Worm (Caenorhabditis elegans) whole organism, mixed stage, embryonic: ENCODE data around the gene F25H9.6.

Source experiments
- bed-3 ChIP-seq: fragments of 200-800 bp; sonication (Bioruptor generic); optimal IDR thresholded peaks from 3 replicates; lab custom pipeline; 2018; ENCODE audit warnings: mild to moderate bottlenecking, missing genetic modification characterization, moderate library complexity, missing compliant biosample characterization
- blmp-1 ChIP-seq: fragments of 150-350 bp; optimal IDR thresholded peaks from 2 replicates; lab custom pipeline; 2014; ENCODE audit warnings: missing biosample characterization, missing genetic modification characterization
- ceh-83 ChIP-seq: fragments of 200-800 bp; sonication (Bioruptor generic); optimal IDR thresholded peaks from 2 replicates; lab custom pipeline; 2018; ENCODE audit warnings: mild to moderate bottlenecking, missing genetic modification characterization, missing compliant biosample characterization
- ces-1 ChIP-seq: fragments of 150-350 bp; optimal IDR thresholded peaks from 2 replicates; lab custom pipeline; 2014; ENCODE audit warnings: missing biosample characterization, missing genetic modification reagents, missing genetic modification characterization
- cnd-1 ChIP-seq: fragments of 200-800 bp; sonication (Bioruptor generic); optimal IDR thresholded peaks from 2 replicates; lab custom pipeline; 2018; ENCODE audit warnings: mild to moderate bottlenecking, missing genetic modification characterization, missing compliant biosample characterization
- lin-13 ChIP-seq: fragments of 150-350 bp; optimal IDR thresholded peaks from 2 replicates; lab custom pipeline; 2014; ENCODE audit warnings: missing biosample characterization, missing genetic modification characterization
- lsy-2 ChIP-seq: fragments of 150-350 bp; optimal IDR thresholded peaks from 2 replicates; lab custom pipeline; 2014; ENCODE audit warnings: missing biosample characterization, missing genetic modification characterization
- mep-1 ChIP-seq: fragments of 150-350 bp; optimal IDR thresholded peaks from 2 replicates; lab custom pipeline; 2017; ENCODE audit warnings: missing biosample characterization, missing genetic modification reagents, missing genetic modification characterization, inconsistent platforms
- nhr-12 ChIP-seq: fragments of 150-350 bp; optimal IDR thresholded peaks from 2 replicates; lab custom pipeline; 2014; ENCODE audit warnings: missing biosample characterization, missing genetic modification characterization
- nhr-237 ChIP-seq: fragments of 150-350 bp; optimal IDR thresholded peaks from 2 replicates; lab custom pipeline; 2014; ENCODE audit warnings: missing biosample characterization, missing genetic modification characterization
- pha-4 ChIP-seq: fragments of 150-350 bp; optimal IDR thresholded peaks from 2 replicates; lab custom pipeline; 2018; ENCODE audit warnings: missing biosample characterization, missing genetic modification reagents, missing genetic modification characterization
- snpc-4 ChIP-seq: fragments of 150-350 bp; optimal IDR thresholded peaks from 2 replicates; lab custom pipeline; 2014; ENCODE audit warnings: missing biosample characterization, missing genetic modification characterization
- unc-62 ChIP-seq: fragments of 150-350 bp; optimal IDR thresholded peaks from 2 replicates; lab custom pipeline; 2014; ENCODE audit warnings: missing biosample characterization, missing genetic modification reagents, missing genetic modification characterization
- ztf-11 ChIP-seq: fragments of 150-350 bp; optimal IDR thresholded peaks from 2 replicates; lab custom pipeline; 2014; ENCODE audit warnings: missing biosample characterization, missing genetic modification characterization

- TF ChIP-seq lsy-2 (tag; lab: Kevin White, UChicago) (no peak), ztf-11 (tag; lab: Kevin White, UChicago) (no peak), pha-4 (tag; lab: Kevin White, UChicago) (no peak), bed-3 (no peak), unc-62 (GFP tag; lab: Kevin White, UChicago) (no peak), ces-1 (no peak), lin-13 (tag; lab: Kevin White, UChicago) (no peak), nhr-237 (no peak), nhr-12 (tag; lab: Kevin White, UChicago) (no peak), blmp-1 (tag; lab: Kevin White, UChicago) (no peak), mep-1 (tag; lab: Kevin White, UChicago) (no peak), ceh-83 (GFP tag; lab: Kevin White, UChicago) (no peak), cnd-1 (tag; lab: Kevin White, UChicago) (no peak), snpc-4 (tag; lab: Kevin White, UChicago) (no peak)
These were observed 12.7 kb downstream of the F25H9.6 start, which contains the start of gene lurp-3 for ce11 chrV:13455448-13455847.
